Worm (Caenorhabditis elegans) whole organism, L4 larva: Measurements from ENCODE around the gene M106.3.
A peak's percentile ranks its signal among the peaks of the same experiment; 100 is the strongest.

Experiments
- D1046.2 ChIP-seq: fragments of 200-800 bp; sonication (Bioruptor generic); IDR thresholded peaks from 2 replicates; pipeline ENCODE4 v1.3.6; 2022; ENCODE audit warnings: missing genetic modification characterization, missing compliant biosample characterization
- aha-1 ChIP-seq: fragments of 150-350 bp; peaks from one replicate; lab custom pipeline; 2014; ENCODE audit warnings: missing biosample characterization, missing genetic modification characterization
- arid-1 ChIP-seq: fragments of 200-800 bp; sonication (Bioruptor generic); conservative IDR thresholded peaks from 2 replicates; pipeline ENCODE4 v1.3.6; 2022; ENCODE audit warnings: missing genetic modification reagents, missing genetic modification characterization, missing compliant biosample characterization
- ceh-20 ChIP-seq: fragments of 200-800 bp; sonication (Bioruptor generic); IDR thresholded peaks from 2 replicates; pipeline ENCODE4 v1.3.6; 2022; ENCODE audit warnings: missing genetic modification reagents, missing genetic modification characterization, missing compliant biosample characterization
- daf-16 ChIP-seq, 3 experiments: sonication (generic microtip); optimal IDR thresholded peaks; 2 replicates each; lab custom pipeline; 2016 to 2017; ENCODE audit warnings: missing genetic modification characterization in 3 of 3, missing genetic modification reagents in 3 of 3, mild to moderate bottlenecking in 2 of 3, missing compliant biosample characterization in 2 of 3, missing biosample characterization in 1 of 3, moderate library complexity in 1 of 3
- dmd-8 ChIP-seq: fragments of 200-800 bp; sonication (Bioruptor generic); IDR thresholded peaks from 2 replicates; pipeline ENCODE4 v1.3.6; 2022; ENCODE audit warnings: missing genetic modification characterization, missing compliant biosample characterization
- dpl-1 ChIP-seq: fragments of 150-350 bp; optimal IDR thresholded peaks from 2 replicates; lab custom pipeline; 2014; ENCODE audit warnings: missing biosample characterization, missing genetic modification reagents, missing genetic modification characterization
- dve-1 ChIP-seq: sonication (generic microtip); optimal IDR thresholded peaks from 2 replicates; lab custom pipeline; 2017; ENCODE audit warnings: antibody characterized with exemption, mild to moderate bottlenecking, missing genetic modification characterization, missing compliant biosample characterization; ENCODE audit not compliant: insufficient read depth
- egl-27 ChIP-seq: sonication (generic microtip); optimal IDR thresholded peaks from 3 replicates; lab custom pipeline; 2017; ENCODE audit warnings: missing biosample characterization, missing genetic modification reagents, missing genetic modification characterization
- gei-8 ChIP-seq: fragments of 200-800 bp; sonication (Bioruptor generic); optimal IDR thresholded peaks from 2 replicates; lab custom pipeline; 2018; ENCODE audit warnings: mild to moderate bottlenecking, missing genetic modification characterization, missing compliant biosample characterization
- hif-1 ChIP-seq, 2 experiments: sonication (generic microtip); optimal IDR thresholded peaks; 2 replicates each; lab custom pipeline; 2016 to 2017; ENCODE audit warnings: missing compliant biosample characterization in 2 of 2, missing genetic modification characterization in 2 of 2, missing genetic modification reagents in 2 of 2, missing genotype in 2 of 2, mild to moderate bottlenecking in 1 of 2
- hlh-30 ChIP-seq: sonication (generic microtip); optimal IDR thresholded peaks from 2 replicates; lab custom pipeline; 2017; ENCODE audit warnings: antibody characterized with exemption, mild to moderate bottlenecking, missing genetic modification characterization, missing compliant biosample characterization; ENCODE audit not compliant: insufficient read depth
- lin-13 ChIP-seq: fragments of 150-350 bp; optimal IDR thresholded peaks from 2 replicates; lab custom pipeline; 2014; ENCODE audit warnings: missing biosample characterization, missing genetic modification reagents, missing genetic modification characterization
- lin-39 ChIP-seq: fragments of 150-350 bp; optimal IDR thresholded peaks from 2 replicates; lab custom pipeline; 2014; ENCODE audit warnings: missing biosample characterization, missing genetic modification reagents, missing genetic modification characterization
- madf-5 ChIP-seq, 2 experiments: fragments of 200-800 bp; sonication (Bioruptor generic); IDR thresholded peaks; 2 replicates each; pipeline ENCODE4 v1.3.6; 2022; ENCODE audit warnings: missing compliant biosample characterization in 2 of 2, missing genetic modification characterization in 2 of 2
- mdl-1 ChIP-seq, 2 experiments: fragments of 150-350 bp in 1 of 2; sonication (generic microtip) in 1 of 2; optimal IDR thresholded peaks; 2 replicates each; lab custom pipeline; 2014 to 2017; ENCODE audit warnings: missing biosample characterization in 2 of 2, missing genetic modification characterization in 2 of 2
- mep-1 ChIP-seq: fragments of 150-350 bp; sonication (generic microtip); optimal IDR thresholded peaks from 3 replicates; lab custom pipeline; 2014; ENCODE audit warnings: missing biosample characterization, missing genetic modification characterization
- mes-2 ChIP-seq: sonication (generic microtip); optimal IDR thresholded peaks from 2 replicates; lab custom pipeline; 2016; ENCODE audit warnings: missing genotype, mild to moderate bottlenecking, missing genetic modification characterization, missing compliant biosample characterization; ENCODE audit not compliant: poor library complexity, severe bottlenecking
- nhr-102 ChIP-seq: sonication (generic microtip); optimal IDR thresholded peaks from 2 replicates; lab custom pipeline; 2016; ENCODE audit warnings: mild to moderate bottlenecking, missing genetic modification characterization, moderate library complexity, missing compliant biosample characterization
- nhr-25 ChIP-seq: sonication (generic microtip); optimal IDR thresholded peaks from 2 replicates; lab custom pipeline; 2017; ENCODE audit warnings: missing genetic modification characterization, mild to moderate bottlenecking, missing compliant biosample characterization, antibody characterized with exemption, moderate library complexity, borderline replicate concordance; ENCODE audit not compliant: insufficient read depth
- nhr-28 ChIP-seq: fragments of 150-350 bp; optimal IDR thresholded peaks from 2 replicates; lab custom pipeline; 2014; ENCODE audit warnings: missing biosample characterization, missing genetic modification characterization
- nhr-41 ChIP-seq: fragments of 200-800 bp; sonication (Bioruptor generic); IDR thresholded peaks from 2 replicates; pipeline ENCODE4 v1.3.6; 2022; ENCODE audit warnings: missing genetic modification reagents, missing genetic modification characterization, missing compliant biosample characterization
- nhr-42 ChIP-seq: fragments of 200-800 bp; sonication (Bioruptor generic); IDR thresholded peaks from 2 replicates; pipeline ENCODE4 v1.3.6; 2022; ENCODE audit warnings: missing genetic modification characterization, missing compliant biosample characterization
- pha-4 ChIP-seq, 2 experiments: fragments of 150-350 bp in 1 of 2; fragments of 200-800 bp in 1 of 2; sonication (Bioruptor generic) in 1 of 2; IDR thresholded peaks in 1 of 2; optimal IDR thresholded peaks in 1 of 2; 2 replicates each; pipeline versions ENCODE4 v1.3.6 to Lab custom; 2014 to 2022; ENCODE audit warnings: missing genetic modification characterization in 2 of 2, missing genetic modification reagents in 2 of 2, missing biosample characterization in 1 of 2, missing compliant biosample characterization in 1 of 2
- rbr-2 ChIP-seq: sonication (generic microtip); optimal IDR thresholded peaks from 2 replicates; lab custom pipeline; 2016; ENCODE audit warnings: missing genotype, missing genetic modification characterization, missing compliant biosample characterization
- saeg-2 ChIP-seq: fragments of 200-800 bp; sonication (Bioruptor generic); IDR thresholded peaks from 2 replicates; pipeline ENCODE4 v1.3.6; 2022; ENCODE audit warnings: missing genetic modification reagents, missing genetic modification characterization, missing compliant biosample characterization
- sdz-12 ChIP-seq: fragments of 200-800 bp; sonication (Bioruptor generic); optimal IDR thresholded peaks from 2 replicates; lab custom pipeline; 2018; ENCODE audit warnings: mild to moderate bottlenecking, missing genetic modification characterization, missing compliant biosample characterization
- snpc-4 ChIP-seq: fragments of 150-350 bp; optimal IDR thresholded peaks from 2 replicates; lab custom pipeline; 2014; ENCODE audit warnings: missing biosample characterization, missing genetic modification characterization
- spr-3 ChIP-seq: fragments of 200-800 bp; sonication (Bioruptor generic); optimal IDR thresholded peaks from 2 replicates; lab custom pipeline; 2018; ENCODE audit warnings: mild to moderate bottlenecking, missing genetic modification characterization, missing compliant biosample characterization
- tra-1 ChIP-seq: fragments of 200-800 bp; sonication (Bioruptor generic); IDR thresholded peaks from 2 replicates; pipeline ENCODE4 v1.3.6; 2022; ENCODE audit warnings: missing genetic modification reagents, missing genetic modification characterization, missing compliant biosample characterization
- unc-62 ChIP-seq, 3 experiments: fragments of 150-350 bp in 1 of 3; sonication (generic microtip); optimal IDR thresholded peaks in 2 of 3; peaks in 1 of 3; 1 replicate in 1 of 3; 2 replicates in 2 of 3; lab custom pipeline; 2014 to 2017; ENCODE audit warnings: missing biosample characterization in 3 of 3, missing genetic modification characterization in 3 of 3, missing genetic modification reagents in 3 of 3, missing genotype in 1 of 3
- zfp-2 ChIP-seq: sonication (generic microtip); optimal IDR thresholded peaks from 2 replicates; lab custom pipeline; 2016; ENCODE audit warnings: mild to moderate bottlenecking, missing genetic modification characterization, missing compliant biosample characterization

Gene M106.3

DNA sequence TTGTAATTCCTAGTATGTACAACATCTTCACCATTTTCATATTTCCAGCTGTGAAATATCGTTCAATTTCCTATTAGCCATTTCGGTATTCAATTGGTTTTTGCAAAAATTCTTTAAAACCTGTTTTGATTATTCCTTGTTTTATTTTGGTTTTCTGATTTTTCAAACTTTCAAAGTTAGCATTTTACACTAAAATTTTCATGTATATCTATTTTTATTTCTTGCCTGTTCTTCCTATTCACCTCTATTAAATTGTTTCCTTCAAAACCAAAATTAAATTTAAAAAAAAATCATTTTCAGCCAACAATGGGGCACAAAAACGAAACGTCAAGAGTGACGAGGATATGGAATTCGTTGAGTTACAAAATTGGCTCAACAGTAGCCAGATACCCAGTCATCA is 28.3 kb upstream of the M106.3 start, which contains the start of gene ptr-8:
ptr-8 (plus strand) TSS at position 301 of the 400 bp plus-strand sequence.
- no peak for TF ChIP-seq zfp-2 (tag; lab: Kevin White, UChicago)
- no peak for TF ChIP-seq D1046.2
- TF ChIP-seq arid-1 (GFP tag; lab: Robert Waterston, UW) = no peak
- TF ChIP-seq mes-2 (tag; lab: Kevin White, UChicago) = no peak
- no peak for TF ChIP-seq madf-5 (GFP tag; IDR thresholded peaks at IDR 0.05; lab: Robert Waterston, UW)
- TF ChIP-seq sdz-12 = no peak
- TF ChIP-seq nhr-102 (tag; lab: Kevin White, UChicago) = no peak
- TF ChIP-seq lin-13 (GFP tag; lab: Kevin White, UChicago) = no peak
- TF ChIP-seq saeg-2 (GFP tag; lab: Robert Waterston, UW) = no peak
- TF ChIP-seq rbr-2 = no peak
- TF ChIP-seq ceh-20 (GFP tag; lab: Robert Waterston, UW) = no peak
- TF ChIP-seq tra-1 (GFP tag; lab: Robert Waterston, UW) = no peak
- TF ChIP-seq pha-4 (GFP tag; IDR thresholded peaks at IDR 0.05; lab: Robert Waterston, UW) = no peak
- no peak for TF ChIP-seq pha-4 (tag; optimal IDR thresholded peaks at IDR 0.05; lab: Kevin White, UChicago)
- TF ChIP-seq, all 104 proteins: peak for 0

DNA sequence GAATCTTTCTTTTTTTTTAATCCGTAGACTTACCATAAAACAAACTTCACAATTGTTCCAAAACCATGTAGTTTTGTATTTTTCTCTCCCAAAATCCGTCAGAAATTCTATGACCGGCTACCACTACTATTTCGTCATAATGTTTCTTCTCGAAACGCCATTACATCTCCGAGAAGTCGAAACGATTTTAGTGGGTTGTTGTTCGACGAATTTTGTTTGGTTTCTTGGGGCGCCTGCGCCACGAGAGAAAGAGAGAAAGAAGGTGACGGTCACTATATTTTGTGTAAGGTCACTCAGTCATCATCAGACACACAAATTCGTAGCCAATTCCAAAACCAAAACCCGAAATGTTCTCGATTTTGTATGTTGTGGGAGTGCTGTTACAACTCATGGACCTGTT is 26.4 kb upstream of the M106.3 start:
- TF ChIP-seq egl-27 (tag; lab: Kevin White, UChicago) = no peak
- TF ChIP-seq arid-1 (GFP tag; lab: Robert Waterston, UW) = no peak
- peak; percentile 19 for TF ChIP-seq aha-1 (tag; lab: Kevin White, UChicago)
- TF ChIP-seq dmd-8 = no peak
- TF ChIP-seq dve-1 (tag; lab: Kevin White, UChicago) = no peak
- TF ChIP-seq mep-1 (tag; lab: Kevin White, UChicago) = peak; percentile 7
- TF ChIP-seq mdl-1 (tag; optimal IDR thresholded peaks at IDR 0.05; lab: Kevin White, UChicago) = peak in 1 of 2 experiments; percentile 38
- no peak for TF ChIP-seq sdz-12
- peak; percentile 56 for TF ChIP-seq hlh-30
- TF ChIP-seq unc-62 (GFP tag; optimal IDR thresholded peaks at IDR 0.05 in 1 of 2; lab: Kevin White, UChicago) = peak in 1 of 2 experiments; percentile 87
- no peak for TF ChIP-seq unc-62 (tag; optimal IDR thresholded peaks at IDR 0.05; lab: Kevin White, UChicago)
- TF ChIP-seq nhr-28 (tag; lab: Kevin White, UChicago) = peak; percentile 93
- TF ChIP-seq nhr-25 (tag; lab: Kevin White, UChicago) = peak; percentile 29

DNA sequence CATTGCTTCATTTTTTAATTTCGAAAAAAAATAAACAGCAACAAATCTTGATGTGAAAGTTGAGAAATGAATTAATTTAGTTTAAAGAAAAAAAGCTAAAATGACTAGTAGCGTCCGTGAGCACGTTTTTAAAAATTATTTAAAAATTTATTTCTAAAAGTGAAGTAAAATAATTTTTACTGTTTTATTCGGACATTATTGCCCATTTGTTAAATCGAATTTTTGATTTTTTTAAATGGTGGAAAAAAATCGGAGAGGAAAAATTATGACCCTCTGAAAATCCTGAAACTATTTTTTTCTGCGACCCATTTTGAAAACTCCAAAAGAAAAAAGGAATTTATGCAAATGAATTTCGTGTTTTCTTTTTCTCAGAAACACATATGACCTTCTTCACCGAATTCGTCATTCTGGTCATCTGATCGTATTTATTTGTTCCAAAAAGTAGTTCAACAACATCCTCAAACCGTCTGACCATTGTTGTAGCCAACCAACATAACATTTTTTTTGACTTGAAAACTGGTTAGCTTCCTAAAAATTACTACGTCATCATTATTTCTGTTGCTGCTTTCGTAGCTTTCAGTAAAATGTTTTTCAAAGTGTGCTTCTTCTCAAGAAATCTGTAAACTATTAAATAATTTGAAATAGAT is 25.3 kb upstream of the M106.3 start, which contains the start of gene F44F4.3:
F44F4.3 (minus strand) TSS at position 51 of the 647 bp plus-strand sequence.
- TF ChIP-seq dpl-1 = no peak
- TF ChIP-seq aha-1 (tag; lab: Kevin White, UChicago) = peak; percentile 52
- peak; percentile 3 for TF ChIP-seq nhr-28 (tag; lab: Kevin White, UChicago)
- no peak for TF ChIP-seq daf-16 (GFP tag; optimal IDR thresholded peaks at IDR 0.05; lab: Kevin White, UChicago)
- TF ChIP-seq daf-16 (tag; optimal IDR thresholded peaks at IDR 0.05; lab: Kevin White, UChicago) = no peak
- peak; percentile 14 for TF ChIP-seq hlh-30
- TF ChIP-seq nhr-42 = no peak
- no peak for TF ChIP-seq D1046.2
- TF ChIP-seq nhr-41 (GFP tag; lab: Robert Waterston, UW) = no peak
- TF ChIP-seq spr-3 (GFP tag; lab: Kevin White, UChicago) = no peak
- no peak for TF ChIP-seq lin-39
- no peak for TF ChIP-seq rbr-2

DNA sequence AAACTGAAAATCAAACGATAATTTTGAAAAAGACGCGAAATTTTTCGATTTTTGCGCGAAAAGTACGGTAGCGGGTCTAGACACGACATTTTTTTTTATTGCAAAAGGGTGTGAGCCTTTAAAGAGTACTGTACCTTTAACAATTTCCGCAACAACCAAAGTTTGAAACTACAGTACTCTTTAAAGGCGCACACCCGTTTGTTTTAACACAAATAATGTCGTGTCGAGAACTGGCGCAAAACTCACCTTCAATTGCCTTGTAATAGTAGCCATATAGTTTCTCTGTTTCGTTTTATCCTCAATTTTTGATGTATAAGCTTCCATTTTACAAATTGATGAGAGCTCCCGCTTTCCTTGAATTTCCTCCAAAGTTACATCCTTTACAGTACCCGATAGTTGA is 24.5 kb upstream of the M106.3 start:
- TF ChIP-seq snpc-4 (tag; lab: Kevin White, UChicago) = no peak
- TF ChIP-seq aha-1 (tag; lab: Kevin White, UChicago) = peak; percentile 91
- TF ChIP-seq gei-8 (GFP tag; lab: Kevin White, UChicago) = no peak
- TF ChIP-seq hif-1 (tag; optimal IDR thresholded peaks at IDR 0.05; lab: Kevin White, UChicago) = no peak
